Fruit fly (Drosophila melanogaster) whole organism, embryonic: ENCODE measurements around the gene CG10343.
A peak's percentile ranks its signal among the peaks of the same experiment; 100 is the strongest.

ENCODE experiments used
- Atf-2 ChIP-seq: fragments of 200-800 bp; sonication (Bioruptor generic); optimal IDR thresholded peaks from 2 replicates; lab custom pipeline; 2016; ENCODE audit warnings: missing biosample characterization, missing genetic modification characterization
- CG10366 ChIP-seq: fragments of 200-800 bp; sonication (Bioruptor generic); IDR thresholded peaks from 2 replicates; pipeline ENCODE4 v1.3.6; 2022; ENCODE audit warnings: missing biosample characterization, missing genetic modification characterization
- CG10565 ChIP-seq: fragments of 200-800 bp; sonication (Bioruptor generic); optimal IDR thresholded peaks from 3 replicates; lab custom pipeline; 2016; ENCODE audit warnings: missing biosample characterization, mild to moderate bottlenecking, missing genetic modification characterization
- CG10959 ChIP-seq: fragments of 200-800 bp; sonication (Bioruptor generic); IDR thresholded peaks from 2 replicates; pipeline ENCODE4 v1.3.6; 2022; ENCODE audit warnings: missing biosample characterization, missing genetic modification characterization
- CG10979 ChIP-seq: fragments of 200-800 bp; sonication (Bioruptor generic); optimal IDR thresholded peaks from 2 replicates; lab custom pipeline; 2018; ENCODE audit warnings: missing biosample characterization, mild to moderate bottlenecking, missing genetic modification characterization, moderate library complexity
- CG16815 ChIP-seq: fragments of 200-800 bp; sonication (Bioruptor generic); optimal IDR thresholded peaks from 3 replicates; lab custom pipeline; 2017; ENCODE audit warnings: missing biosample characterization, mild to moderate bottlenecking, missing genetic modification characterization
- CG17802 ChIP-seq: fragments of 200-800 bp; sonication (Bioruptor generic); optimal IDR thresholded peaks from 2 replicates; lab custom pipeline; 2018; ENCODE audit warnings: missing biosample characterization, mild to moderate bottlenecking, missing genetic modification characterization, moderate library complexity
- CG17912 ChIP-seq: fragments of 200-800 bp; sonication (Bioruptor generic); optimal IDR thresholded peaks from 2 replicates; lab custom pipeline; 2018; ENCODE audit warnings: missing biosample characterization, mild to moderate bottlenecking, missing genetic modification characterization
- CG18599 ChIP-seq: fragments of 200-800 bp; sonication (Bioruptor generic); optimal IDR thresholded peaks from 3 replicates; lab custom pipeline; 2017; ENCODE audit warnings: missing biosample characterization, missing genetic modification characterization, mild to moderate bottlenecking, moderate library complexity, missing genetic modification reagents
- CG2129 ChIP-seq: fragments of 200-800 bp; sonication (Bioruptor generic); IDR thresholded peaks from 2 replicates; pipeline ENCODE4 v1.3.6; 2022; ENCODE audit warnings: missing biosample characterization, missing genetic modification characterization; ENCODE audit not compliant: partially characterized antibody
- CG2202 ChIP-seq: fragments of 200-800 bp; sonication (Bioruptor generic); optimal IDR thresholded peaks from 2 replicates; lab custom pipeline; 2018; ENCODE audit warnings: missing biosample characterization, mild to moderate bottlenecking, missing genetic modification characterization
- CG2678 ChIP-seq: fragments of 200-800 bp; sonication (Bioruptor generic); optimal IDR thresholded peaks from 3 replicates; lab custom pipeline; 2019; ENCODE audit warnings: missing biosample characterization, mild to moderate bottlenecking, missing genetic modification characterization, moderate library complexity
- CG31388 ChIP-seq: fragments of 200-800 bp; sonication (Bioruptor generic); optimal IDR thresholded peaks from 2 replicates; lab custom pipeline; 2016; ENCODE audit warnings: missing biosample characterization, missing genetic modification characterization
- CG3838 ChIP-seq: fragments of 200-800 bp; sonication (Bioruptor generic); optimal IDR thresholded peaks from 3 replicates; lab custom pipeline; 2016; ENCODE audit warnings: missing biosample characterization, missing genetic modification characterization
- CG7963 ChIP-seq: fragments of 200-800 bp; sonication (Bioruptor generic); IDR thresholded peaks from 3 replicates; pipeline ENCODE4 v1.3.6; 2022; ENCODE audit warnings: missing biosample characterization, missing genetic modification characterization; ENCODE audit not compliant: partially characterized antibody
- CG7987 ChIP-seq: fragments of 200-800 bp; sonication (Bioruptor generic); optimal IDR thresholded peaks from 2 replicates; lab custom pipeline; 2018; ENCODE audit warnings: missing biosample characterization, mild to moderate bottlenecking, missing genetic modification characterization, moderate library complexity
- CG8765 ChIP-seq: fragments of 200-800 bp; sonication (Bioruptor generic); IDR thresholded peaks from 2 replicates; pipeline ENCODE4 v1.3.6; 2022; ENCODE audit warnings: missing biosample characterization, missing genetic modification characterization
- Dbx ChIP-seq: fragments of 200-800 bp; sonication (Bioruptor generic); IDR thresholded peaks from 3 replicates; pipeline ENCODE4 v1.3.6; 2022; ENCODE audit warnings: missing biosample characterization, missing genetic modification characterization
- Dip2 ChIP-seq: fragments of 200-800 bp; sonication (Bioruptor generic); IDR thresholded peaks from 2 replicates; pipeline ENCODE4 v1.3.6; 2022; ENCODE audit warnings: missing biosample characterization, missing genetic modification characterization
- Ets65A ChIP-seq: fragments of 200-800 bp; sonication (Bioruptor generic); peaks from one replicate; lab custom pipeline; 2016; ENCODE audit warnings: missing biosample characterization, missing genetic modification characterization
- HLH54F ChIP-seq: fragments of 200-800 bp; sonication (Bioruptor generic); optimal IDR thresholded peaks from 3 replicates; lab custom pipeline; 2016; ENCODE audit warnings: missing biosample characterization, missing genetic modification characterization
- Hmx ChIP-seq: fragments of 200-800 bp; sonication (Bioruptor generic); optimal IDR thresholded peaks from 2 replicates; lab custom pipeline; 2016; ENCODE audit warnings: missing biosample characterization, missing genetic modification characterization
- Hsf ChIP-seq: fragments of 200-800 bp; sonication (Bioruptor generic); optimal IDR thresholded peaks from 3 replicates; lab custom pipeline; 2016; ENCODE audit warnings: missing biosample characterization, missing genetic modification characterization
- MBD-R2 ChIP-seq: fragments of 200-800 bp; sonication (Bioruptor generic); IDR thresholded peaks from 2 replicates; pipeline ENCODE4 v1.3.6; 2022; ENCODE audit warnings: missing biosample characterization, missing genetic modification characterization
- Mes4 ChIP-seq: fragments of 200-800 bp; sonication (Bioruptor generic); optimal IDR thresholded peaks from 2 replicates; lab custom pipeline; 2016; ENCODE audit warnings: missing biosample characterization, missing genetic modification characterization
- PHDP ChIP-seq: fragments of 200-800 bp; sonication (Bioruptor generic); optimal IDR thresholded peaks from 3 replicates; lab custom pipeline; 2018; ENCODE audit warnings: missing biosample characterization, mild to moderate bottlenecking, missing genetic modification characterization, moderate library complexity
- Ptx1 ChIP-seq: fragments of 200-800 bp; sonication (Bioruptor generic); IDR thresholded peaks from 2 replicates; pipeline ENCODE4 v1.3.6; 2022; ENCODE audit warnings: missing biosample characterization, missing genetic modification characterization
- Scr ChIP-seq: fragments of 200-800 bp; sonication (Bioruptor generic); IDR thresholded peaks from 2 replicates; pipeline ENCODE4 v1.3.6; 2022; ENCODE audit warnings: missing biosample characterization, missing genetic modification characterization; ENCODE audit not compliant: partially characterized antibody
- Spps ChIP-seq: fragments of 200-800 bp; sonication (Bioruptor generic); optimal IDR thresholded peaks from 2 replicates; lab custom pipeline; 2018; ENCODE audit warnings: missing biosample characterization, mild to moderate bottlenecking, missing genetic modification characterization
- TFAM ChIP-seq: fragments of 200-800 bp; sonication (Bioruptor generic); optimal IDR thresholded peaks from 2 replicates; lab custom pipeline; 2017; ENCODE audit warnings: missing biosample characterization, missing genetic modification characterization, inconsistent platforms
- aop ChIP-seq: fragments of 200-800 bp; sonication (Bioruptor generic); IDR thresholded peaks from 2 replicates; pipeline ENCODE4 v1.3.6; 2022; ENCODE audit warnings: missing biosample characterization, missing genetic modification characterization
- ara ChIP-seq: fragments of 200-800 bp; sonication (Bioruptor generic); IDR thresholded peaks from 2 replicates; pipeline ENCODE4 v1.3.6; 2022; ENCODE audit warnings: missing biosample characterization, missing genetic modification characterization
- cato ChIP-seq: fragments of 200-800 bp; sonication (Bioruptor generic); optimal IDR thresholded peaks from 2 replicates; lab custom pipeline; 2016; ENCODE audit warnings: missing biosample characterization, missing genetic modification characterization, borderline replicate concordance
- croc ChIP-seq: fragments of 200-800 bp; sonication (Bioruptor generic); conservative IDR thresholded peaks from 3 replicates; pipeline ENCODE4 v1.3.6; 2022; ENCODE audit warnings: missing biosample characterization, missing genetic modification characterization
- danr ChIP-seq: fragments of 200-800 bp; sonication (Bioruptor generic); IDR thresholded peaks from 2 replicates; pipeline ENCODE4 v1.3.6; 2022; ENCODE audit warnings: missing biosample characterization, missing genetic modification characterization
- fru ChIP-seq: fragments of >200 bp; optimal IDR thresholded peaks from 2 replicates; lab custom pipeline; 2017
- ftz-f1 ChIP-seq: fragments of 200-800 bp; sonication (Bioruptor generic); optimal IDR thresholded peaks from 2 replicates; lab custom pipeline; 2016; ENCODE audit warnings: missing biosample characterization, missing genetic modification characterization
- her ChIP-seq: fragments of 200-800 bp; sonication (Bioruptor generic); optimal IDR thresholded peaks from 2 replicates; lab custom pipeline; 2016; ENCODE audit warnings: missing biosample characterization, missing genetic modification characterization
- hkb ChIP-seq, 2 experiments: fragments of 200-800 bp in 1 of 2; fragments of >200 bp in 1 of 2; sonication (Bioruptor generic) in 1 of 2; IDR thresholded peaks in 1 of 2; optimal IDR thresholded peaks in 1 of 2; 2 replicates each; pipeline versions ENCODE4 v1.3.6 to Lab custom; 2017 to 2022; ENCODE audit warnings: missing biosample characterization in 1 of 2, missing genetic modification characterization in 1 of 2
- lmd ChIP-seq: fragments of 200-800 bp; sonication (Bioruptor generic); IDR thresholded peaks from 2 replicates; pipeline ENCODE4 v1.3.6; 2022; ENCODE audit warnings: missing biosample characterization, missing genetic modification characterization
- nerfin-2 ChIP-seq: fragments of 200-800 bp; sonication (Bioruptor generic); IDR thresholded peaks from 2 replicates; pipeline ENCODE4 v1.3.6; 2022; ENCODE audit warnings: missing biosample characterization, missing genetic modification characterization; ENCODE audit not compliant: partially characterized antibody
- onecut ChIP-seq: fragments of 200-800 bp; sonication (Bioruptor generic); IDR thresholded peaks from 2 replicates; pipeline ENCODE4 v1.3.6; 2022; ENCODE audit warnings: missing biosample characterization, missing genetic modification characterization
- pb ChIP-seq: fragments of 200-800 bp; sonication (Bioruptor generic); optimal IDR thresholded peaks from 3 replicates; lab custom pipeline; 2016; ENCODE audit warnings: missing biosample characterization, missing genetic modification characterization
- pita ChIP-seq: fragments of 200-800 bp; sonication (Bioruptor generic); optimal IDR thresholded peaks from 2 replicates; lab custom pipeline; 2017; ENCODE audit warnings: missing biosample characterization, mild to moderate bottlenecking, missing genetic modification characterization
- pros ChIP-seq: fragments of 200-800 bp; sonication (Bioruptor generic); optimal IDR thresholded peaks from 3 replicates; lab custom pipeline; 2019; ENCODE audit warnings: missing biosample characterization, mild to moderate bottlenecking, missing genetic modification characterization, moderate library complexity
- pzg ChIP-seq: fragments of 200-800 bp; sonication (Bioruptor generic); optimal IDR thresholded peaks from 3 replicates; lab custom pipeline; 2018; ENCODE audit warnings: missing biosample characterization, mild to moderate bottlenecking, missing genetic modification characterization, moderate library complexity
- ro ChIP-seq: fragments of 200-800 bp; sonication (Bioruptor generic); IDR thresholded peaks from 2 replicates; pipeline ENCODE4 v1.3.6; 2022; ENCODE audit warnings: missing biosample characterization, missing genetic modification characterization
- slp2 ChIP-seq: fragments of 200-800 bp; sonication (Bioruptor generic); optimal IDR thresholded peaks from 2 replicates; lab custom pipeline; 2016; ENCODE audit warnings: missing biosample characterization, missing genetic modification characterization
- trem ChIP-seq: fragments of 200-800 bp; optimal IDR thresholded peaks from 3 replicates; lab custom pipeline; 2019; ENCODE audit warnings: missing biosample characterization, mild to moderate bottlenecking, missing genetic modification characterization, moderate library complexity
- ttk ChIP-seq: fragments of 200-800 bp; sonication (Bioruptor generic); IDR thresholded peaks from 2 replicates; pipeline ENCODE4 v2.1.2; 2022; ENCODE audit warnings: missing biosample characterization, missing genetic modification characterization
- unc-4 ChIP-seq: fragments of 200-800 bp; sonication (Bioruptor generic); IDR thresholded peaks from 2 replicates; pipeline ENCODE4 v1.3.6; 2022; ENCODE audit warnings: missing biosample characterization, missing genetic modification characterization; ENCODE audit not compliant: partially characterized antibody

The CG10343 gene

dm6 chr2L:18705617-18706046 lies 2.4 kb downstream of the CG10343 start, which contains the start of gene Jwa (continued):
- peak; percentile 68 for TF ChIP-seq CG31388 (GFP tag; lab: Kevin White, UChicago)
- TF ChIP-seq CG16815 (GFP tag; lab: Kevin White, UChicago): peak; percentile 97
- peak; percentile 94 for TF ChIP-seq Ptx1 (GFP tag; lab: Robert Waterston, UW)
- peak; percentile 79 for TF ChIP-seq trem (tag; lab: Kevin White, UChicago)
- TF ChIP-seq CG10565: peak; percentile 52
- TF ChIP-seq pros (GFP tag; lab: Kevin White, UChicago): no peak
- peak; percentile 92 for TF ChIP-seq CG8765 (GFP tag; lab: Robert Waterston, UW)
- TF ChIP-seq onecut (GFP tag; lab: Robert Waterston, UW): peak; percentile 62
- peak; percentile 72 for TF ChIP-seq Spps
- TF ChIP-seq CG17912 (GFP tag; lab: Kevin White, UChicago): peak; percentile 46
- peak; percentile 61 for TF ChIP-seq her (GFP tag; lab: Kevin White, UChicago)
- peak; percentile 85 for TF ChIP-seq CG2678 (tag; lab: Kevin White, UChicago)
- peak; percentile 92 for TF ChIP-seq slp2 (GFP tag; lab: Kevin White, UChicago)
- TF ChIP-seq CG3838 (GFP tag; lab: Kevin White, UChicago): peak; percentile 84
- peak; percentile 82 for TF ChIP-seq CG10959 (GFP tag; lab: Robert Waterston, UW)
- TF ChIP-seq ara: peak; percentile 84
- TF ChIP-seq croc (GFP tag; lab: Robert Waterston, UW): peak; percentile 87
- peak; percentile 78 for TF ChIP-seq CG18599 (GFP tag; lab: Kevin White, UChicago)
- TF ChIP-seq HLH54F (GFP tag; lab: Kevin White, UChicago): peak; percentile 96
- peak; percentile 93 for TF ChIP-seq CG7963 (GFP tag; lab: Robert Waterston, UW)
- peak; percentile 95 for TF ChIP-seq nerfin-2
- TF ChIP-seq ro: peak; percentile 70
- peak; percentile 91 for TF ChIP-seq lmd
- peak; percentile 99 for TF ChIP-seq CG2129 (GFP tag; lab: Robert Waterston, UW)
- peak; percentile 92 for TF ChIP-seq danr (GFP tag; lab: Robert Waterston, UW)
- peak; percentile 47 for TF ChIP-seq CG17802
- TF ChIP-seq CG10366: peak; percentile 89
- peak; percentile 95 for TF ChIP-seq Dbx (GFP tag; lab: Robert Waterston, UW)
- TF ChIP-seq ttk (GFP tag; lab: Robert Waterston, UW): peak; percentile 86
- 0 out of 2 replicates have a peak, but pooled peaks have one; percentile 16 for TF ChIP-seq Dip2 (GFP tag; lab: Robert Waterston, UW)
- peak; percentile 93 for TF ChIP-seq cato (GFP tag; lab: Kevin White, UChicago)
- peak; percentile 70 for TF ChIP-seq pzg (GFP tag; lab: Kevin White, UChicago)
- peak; percentile 95 for TF ChIP-seq PHDP (tag; lab: Kevin White, UChicago)
- peak; percentile 98 for TF ChIP-seq Hsf (GFP tag; lab: Kevin White, UChicago)
- TF ChIP-seq TFAM (GFP tag; lab: Kevin White, UChicago): no peak
- TF ChIP-seq aop (GFP tag; lab: Robert Waterston, UW): peak; percentile 63
- TF ChIP-seq pb (GFP tag; lab: Kevin White, UChicago): peak; percentile 67
- TF ChIP-seq fru (lab: Kevin White, UChicago): no peak
- TF ChIP-seq ftz-f1 (GFP tag; lab: Kevin White, UChicago): peak; percentile 59
- peak; percentile 90 for TF ChIP-seq Atf-2 (GFP tag; lab: Kevin White, UChicago)
- TF ChIP-seq Scr (GFP tag; lab: Robert Waterston, UW): peak; percentile 99
- TF ChIP-seq CG7987: peak; percentile 61
- TF ChIP-seq MBD-R2 (GFP tag; lab: Robert Waterston, UW): peak; percentile 94
- peak; percentile 88 for TF ChIP-seq CG10979 (tag; lab: Kevin White, UChicago)
- TF ChIP-seq Ets65A (GFP tag; lab: Kevin White, UChicago): peak; percentile 99
- TF ChIP-seq hkb (optimal IDR thresholded peaks at IDR 0.05; lab: Kevin White, UChicago): no peak
- peak; percentile 77 for TF ChIP-seq hkb (GFP tag; IDR thresholded peaks at IDR 0.05; lab: Robert Waterston, UW)
- TF ChIP-seq Mes4 (GFP tag; lab: Kevin White, UChicago): peak; percentile 83
- no peak for TF ChIP-seq pita (GFP tag; lab: Kevin White, UChicago)
- peak; percentile 91 for TF ChIP-seq CG2202
- TF ChIP-seq Hmx (GFP tag; lab: Kevin White, UChicago): peak; percentile 81
- TF ChIP-seq unc-4 (GFP tag; lab: Robert Waterston, UW): peak; percentile 99
